Comparison of ENCODE assay signal across 5 fruit fly cellular contexts in genomic region chr3R:7978379-7979009, dm6.
TF ChIP-seq lines count a peak whose summit lies in the region.

Gene CD98hc (minus strand): TSS chr3R:7978428.
Gene Os-C (plus strand): TSS chr3R:7978959.

- TF ChIP-seq CTCF in whole organism, embryonic (GFP tag; optimal IDR thresholded peaks at IDR 0.05; lab: Kevin White, UChicago), result no peak

TF ChIP-seq in whole organism, adult, 20 proteins besides CTCF, POLR2A, EP300 and RAD21:
- TF ChIP-seq tj (GFP tag; optimal IDR thresholded peaks at IDR 0.05; lab: Kevin White, UChicago) (peak; percentile 95), CG14711 (tag; optimal IDR thresholded peaks at IDR 0.05; lab: Kevin White, UChicago) (no peak), CG5204 (GFP tag; optimal IDR thresholded peaks at IDR 0.05; lab: Kevin White, UChicago) (no peak)

TF ChIP-seq in whole organism, embryonic, 481 proteins besides CTCF, POLR2A, EP300 and RAD21 (continues in another document):
- TF ChIP-seq CG6791 (GFP tag; IDR thresholded peaks at IDR 0.05; lab: Robert Waterston, UW; ENCODE audit: partially characterized antibody) (no peak), oc (tag; optimal IDR thresholded peaks at IDR 0.05; lab: Kevin White, UChicago) (peak; percentile 13), MBD-R2 (GFP tag; IDR thresholded peaks at IDR 0.05; lab: Robert Waterston, UW) (no peak), wek (GFP tag; optimal IDR thresholded peaks at IDR 0.05; lab: Kevin White, UChicago) (no peak), ken (GFP tag; IDR thresholded peaks at IDR 0.05; lab: Robert Waterston, UW) (no peak), CG8281 (tag; optimal IDR thresholded peaks at IDR 0.05; lab: Kevin White, UChicago) (no peak), Meics (GFP tag; optimal IDR thresholded peaks at IDR 0.05; lab: Kevin White, UChicago) (no peak), Fer2 (tag; optimal IDR thresholded peaks at IDR 0.05; lab: Kevin White, UChicago) (no peak), Max (GFP tag; optimal IDR thresholded peaks at IDR 0.05; lab: Kevin White, UChicago) (no peak), H15 (GFP tag; IDR thresholded peaks at IDR 0.05; lab: Robert Waterston, UW) (no peak), Mes4 (GFP tag; optimal IDR thresholded peaks at IDR 0.05; lab: Kevin White, UChicago) (no peak), E2f2 (GFP tag; IDR thresholded peaks at IDR 0.05; lab: Robert Waterston, UW) (no peak), MESR4 (GFP tag; optimal IDR thresholded peaks at IDR 0.05; lab: Kevin White, UChicago) (no peak), HLH3B (GFP tag; IDR thresholded peaks at IDR 0.05; lab: Robert Waterston, UW) (no peak), Oli (tag; optimal IDR thresholded peaks at IDR 0.05; lab: Kevin White, UChicago) (no peak), dimm (GFP tag; IDR thresholded peaks at IDR 0.05; lab: Robert Waterston, UW) (no peak), cad (GFP tag; optimal IDR thresholded peaks at IDR 0.05; lab: Kevin White, UChicago) (peak; percentile 38), btn (GFP tag; optimal IDR thresholded peaks at IDR 0.05; lab: Kevin White, UChicago) (no peak), Usf (GFP tag; optimal IDR thresholded peaks at IDR 0.05; lab: Kevin White, UChicago) (no peak), chinmo (GFP tag; IDR thresholded peaks at IDR 0.05; lab: Robert Waterston, UW; ENCODE audit: partially characterized antibody) (0 out of 4 replicates have a peak, but pooled peaks have one; percentile 21), shn (GFP tag; optimal IDR thresholded peaks at IDR 0.05; lab: Kevin White, UChicago) (no peak), CG8765 (GFP tag; IDR thresholded peaks at IDR 0.05; lab: Robert Waterston, UW) (no peak), da (GFP tag; optimal IDR thresholded peaks at IDR 0.05; lab: Kevin White, UChicago) (no peak)

TF ChIP-seq in whole organism, prepupa, 60 proteins besides CTCF, POLR2A, EP300 and RAD21:
- TF ChIP-seq CG15336 (GFP tag; IDR thresholded peaks at IDR 0.05; lab: Robert Waterston, UW) (peak; percentile 23; the same call in 1 of the 2 replicates), dsx (GFP tag; optimal IDR thresholded peaks at IDR 0.05; lab: Kevin White, UChicago; ENCODE audit: poor library complexity, severe bottlenecking) (peak; percentile 25), CG11294 (GFP tag; IDR thresholded peaks at IDR 0.05; lab: Robert Waterston, UW) (peak; percentile 6; the same call in 1 of the 2 replicates), CG6163 (GFP tag; IDR thresholded peaks at IDR 0.05; lab: Robert Waterston, UW) (0 out of 3 replicates have a peak, but pooled peaks have one; percentile 16), Hr38 (GFP tag; optimal IDR thresholded peaks at IDR 0.05; lab: Kevin White, UChicago) (no peak), CG6854 (GFP tag; optimal IDR thresholded peaks at IDR 0.05; lab: Kevin White, UChicago) (peak; percentile 82), CG8119 (GFP tag; IDR thresholded peaks at IDR 0.05; lab: Robert Waterston, UW) (0 out of 3 replicates have a peak, but pooled peaks have one; percentile 20), CG31627 (GFP tag; optimal IDR thresholded peaks at IDR 0.05; lab: Kevin White, UChicago) (no peak)
TF ChIP-seq in whole organism, prepupa: peak in this region for 6.

TF ChIP-seq in whole organism, pupa, 21 proteins besides CTCF, POLR2A, EP300 and RAD21:
- TF ChIP-seq CG12605 (GFP tag; IDR thresholded peaks at IDR 0.05; lab: Robert Waterston, UW) (0 out of 2 replicates have a peak, but pooled peaks have one; percentile 17), fd96Ca (GFP tag; IDR thresholded peaks at IDR 0.05; lab: Robert Waterston, UW) (no peak)
TF ChIP-seq in whole organism, pupa: peak in this region for 1.

TF ChIP-seq in whole organism, wandering third instar larva, 38 proteins besides CTCF, POLR2A, EP300 and RAD21:
- TF ChIP-seq CrebA (GFP tag; optimal IDR thresholded peaks at IDR 0.05; lab: Kevin White, UChicago; ENCODE audit: borderline replicate concordance), result peak; percentile 84
- no peak for TF ChIP-seq fru (GFP tag; optimal IDR thresholded peaks at IDR 0.05; lab: Kevin White, UChicago)
- TF ChIP-seq HLH106 (tag; optimal IDR thresholded peaks at IDR 0.05; lab: Kevin White, UChicago), result no peak
- TF ChIP-seq Jra (GFP tag; optimal IDR thresholded peaks at IDR 0.05; lab: Kevin White, UChicago), result no peak
- no peak for TF ChIP-seq CG32264 (GFP tag; optimal IDR thresholded peaks at IDR 0.05; lab: Kevin White, UChicago)
- TF ChIP-seq GATAd (GFP tag; optimal IDR thresholded peaks at IDR 0.05; lab: Kevin White, UChicago), result no peak
- no peak for TF ChIP-seq tai (GFP tag; optimal IDR thresholded peaks at IDR 0.05; lab: Kevin White, UChicago)
- no peak for TF ChIP-seq br (GFP tag; optimal IDR thresholded peaks at IDR 0.05; lab: Kevin White, UChicago)
- no peak for TF ChIP-seq N (GFP tag; optimal IDR thresholded peaks at IDR 0.05; lab: Kevin White, UChicago)
- TF ChIP-seq Sp1 (GFP tag; optimal IDR thresholded peaks at IDR 0.05; lab: Kevin White, UChicago), result peak; percentile 2
- TF ChIP-seq dl (GFP tag; optimal IDR thresholded peaks at IDR 0.05; lab: Kevin White, UChicago; ENCODE audit: insufficient read depth in 1 of 2, partially characterized antibody in 2 of 2), result no peak
- TF ChIP-seq Myc (optimal IDR thresholded peaks at IDR 0.05; lab: Kevin White, UChicago), result no peak
- no peak for TF ChIP-seq sage (GFP tag; optimal IDR thresholded peaks at IDR 0.05; lab: Kevin White, UChicago)
- no peak for TF ChIP-seq woc (GFP tag; optimal IDR thresholded peaks at IDR 0.05; lab: Kevin White, UChicago)
- no peak for TF ChIP-seq Dfd (GFP tag; optimal IDR thresholded peaks at IDR 0.05; lab: Kevin White, UChicago)
- no peak for TF ChIP-seq lola (GFP tag; optimal IDR thresholded peaks at IDR 0.05; lab: Kevin White, UChicago)
- no peak for TF ChIP-seq OdsH (GFP tag; optimal IDR thresholded peaks at IDR 0.05; lab: Kevin White, UChicago)
- TF ChIP-seq jim (GFP tag; optimal IDR thresholded peaks at IDR 0.05; lab: Kevin White, UChicago), result no peak
